Worm (Caenorhabditis elegans): Measurements from ENCODE around the gene flp-26.

DNA sequence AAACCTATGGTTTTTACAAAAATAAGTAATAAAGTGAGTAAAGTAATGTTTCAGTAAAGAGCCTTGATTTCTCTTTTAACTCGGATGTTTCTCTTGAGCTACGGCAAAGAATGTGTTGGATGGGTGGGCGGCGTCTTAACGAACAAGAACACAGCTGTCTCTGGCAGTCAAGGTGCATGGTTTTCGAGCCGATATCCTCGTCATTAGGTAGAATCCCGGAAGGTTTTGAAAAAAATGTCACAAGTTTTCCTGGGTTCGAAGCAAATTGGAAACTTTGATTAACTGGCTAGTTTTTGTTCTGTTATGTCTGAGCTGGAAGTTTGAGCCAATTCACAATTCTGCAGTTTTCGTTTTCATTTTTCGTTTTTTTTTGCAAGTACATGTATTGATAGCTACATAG, 46.3 kb downstream of the flp-26 start, which contains the start of gene B0403.6:
- TF ChIP-seq tbx-11 (GFP tag; IDR thresholded peaks at IDR 0.05): no peak
- TF ChIP-seq flt-1 (GFP tag; IDR thresholded peaks at IDR 0.05): no peak
- TF ChIP-seq tra-4 (tag; optimal IDR thresholded peaks at IDR 0.05): no peak
- no peak for TF ChIP-seq hmg-4 (GFP tag; optimal IDR thresholded peaks at IDR 0.05)
- TF ChIP-seq ama-1 (optimal IDR thresholded peaks at IDR 0.05): no peak
- no peak for TF ChIP-seq ceh-36 (tag; optimal IDR thresholded peaks at IDR 0.05)
- no peak for TF ChIP-seq tbx-37 (GFP tag; conservative IDR thresholded peaks at IDR 0.05)
- TF ChIP-seq hmbx-1 (tag; optimal IDR thresholded peaks at IDR 0.05): no peak
- no peak for TF ChIP-seq pes-1 (GFP tag; IDR thresholded peaks at IDR 0.05)
- TF ChIP-seq ets-7 (tag; optimal IDR thresholded peaks at IDR 0.05): no peak
- no peak for TF ChIP-seq F13C5.2 (tag; optimal IDR thresholded peaks at IDR 0.05)
- no peak for TF ChIP-seq ceh-13 (GFP tag; optimal IDR thresholded peaks at IDR 0.05)
- TF ChIP-seq sea-1 (GFP tag; conservative IDR thresholded peaks at IDR 0.05): no peak
